Worm (Caenorhabditis elegans): ENCODE results near the gene dhhc-9.

Gene dhhc-9

DNA sequence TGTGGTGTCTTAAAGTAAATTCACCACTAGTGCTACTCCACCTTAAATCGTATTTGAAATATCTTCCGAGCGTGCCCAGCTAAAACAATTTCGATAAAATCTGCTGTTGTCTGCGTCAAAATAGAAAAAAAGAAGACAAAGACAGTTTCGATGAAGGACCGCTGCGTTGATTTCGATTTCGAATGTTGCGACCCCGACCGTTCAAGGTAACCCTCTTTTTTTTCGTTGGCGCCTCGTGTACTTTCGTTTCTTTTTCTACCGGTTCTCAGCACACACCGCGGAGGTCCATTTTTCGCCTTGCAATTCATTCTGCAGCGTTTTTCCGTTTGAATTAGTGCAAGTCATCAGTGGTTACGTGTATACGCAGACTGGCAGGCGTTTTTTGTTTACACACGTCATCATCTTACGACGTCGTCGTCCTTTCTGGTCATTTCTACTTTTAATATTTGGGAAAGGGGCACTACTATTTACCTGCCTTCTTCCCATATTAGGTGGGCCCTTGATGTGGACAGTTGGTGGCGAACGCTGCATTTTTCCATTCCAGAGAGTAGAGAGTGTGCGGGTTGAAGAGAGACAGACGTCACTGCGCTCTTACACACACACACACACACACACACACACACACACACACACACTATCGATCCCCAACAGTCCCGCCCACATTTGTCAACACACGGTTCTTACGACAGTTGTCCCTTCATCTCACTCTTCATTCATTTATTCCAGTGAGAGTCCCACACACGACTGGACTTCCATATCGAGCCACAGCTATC lies 33.6 kb downstream of the dhhc-9 start:
- no peak for TF ChIP-seq zag-1 (tag; optimal IDR thresholded peaks at IDR 0.05)
- TF ChIP-seq mep-1 (tag; optimal IDR thresholded peaks at IDR 0.05): peak; percentile 42
- TF ChIP-seq mxl-2 (GFP tag; conservative IDR thresholded peaks at IDR 0.05): no peak
- no peak for TF ChIP-seq ceh-32 (tag; optimal IDR thresholded peaks at IDR 0.05; ENCODE audit: poor library complexity)
- TF ChIP-seq skn-1 (tag; optimal IDR thresholded peaks at IDR 0.05): no peak
- TF ChIP-seq nhr-25 (tag; optimal IDR thresholded peaks at IDR 0.05; ENCODE audit: borderline replicate concordance, insufficient read depth): peak; percentile 74
- peak; percentile 30 for TF ChIP-seq dve-1 (tag; optimal IDR thresholded peaks at IDR 0.05; ENCODE audit: insufficient read depth)
- peak in 1 of 2 experiments; percentile 15 for TF ChIP-seq lsy-2 (tag; optimal IDR thresholded peaks at IDR 0.05)
- TF ChIP-seq ama-1 (optimal IDR thresholded peaks at IDR 0.05): no peak
- TF ChIP-seq hlh-11 (tag; optimal IDR thresholded peaks at IDR 0.05): peak; percentile 32
- TF ChIP-seq aha-1 (tag): peak; percentile 84
- TF ChIP-seq Y105C5A.15 (GFP tag; IDR thresholded peaks at IDR 0.05): no peak
- TF ChIP-seq nhr-10 (tag; optimal IDR thresholded peaks at IDR 0.05): no peak
- peak; percentile 4 for TF ChIP-seq rbr-2 (tag; optimal IDR thresholded peaks at IDR 0.05)
- peak; percentile 24 for TF ChIP-seq mxl-3 (GFP tag; optimal IDR thresholded peaks at IDR 0.05)
- TF ChIP-seq mes-2 (tag; optimal IDR thresholded peaks at IDR 0.05; ENCODE audit: poor library complexity, severe bottlenecking): peak; percentile 31
- TF ChIP-seq tra-1 (GFP tag; IDR thresholded peaks at IDR 0.05): 0 out of 2 replicates have a peak, but pooled peaks have one; percentile 5
- TF ChIP-seq daf-16 (GFP tag; optimal IDR thresholded peaks at IDR 0.05): no peak
- peak; percentile 3 for TF ChIP-seq daf-16 (tag; optimal IDR thresholded peaks at IDR 0.05)
- TF ChIP-seq egl-43 (GFP tag; IDR thresholded peaks at IDR 0.05): no peak
- peak; percentile 42 for TF ChIP-seq nhr-28 (tag; optimal IDR thresholded peaks at IDR 0.05)
- no peak for TF ChIP-seq vab-7 (GFP tag; IDR thresholded peaks at IDR 0.05)

DNA sequence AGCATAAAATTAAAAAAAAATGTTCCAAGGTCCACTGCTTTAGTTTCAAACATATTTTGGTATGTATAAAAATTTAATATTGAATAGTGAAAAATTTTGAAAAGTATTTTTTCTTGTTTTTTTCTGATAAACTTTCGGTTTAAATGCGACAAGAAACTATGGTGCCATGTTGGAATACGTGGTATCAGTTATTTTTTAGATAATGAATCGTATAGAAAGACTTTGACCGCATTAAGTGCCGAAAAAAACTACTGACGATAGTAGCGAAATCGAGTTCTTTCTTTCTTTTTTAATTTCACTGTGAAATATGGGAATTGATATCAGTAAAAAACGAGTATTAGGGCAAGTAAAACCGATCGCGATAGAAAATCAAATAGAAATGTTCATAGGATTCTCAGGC lies 35.9 kb downstream of the dhhc-9 start, which contains the start of gene T24D8.6:
Gene T24D8.6 (minus strand): TSS at position 101 of the 400 bp plus-strand sequence.
- TF ChIP-seq pha-4 (GFP tag; IDR thresholded peaks at IDR 0.05) (no peak), pha-4 (tag; optimal IDR thresholded peaks at IDR 0.05) (no peak), ceh-82 (tag; optimal IDR thresholded peaks at IDR 0.05) (no peak), dmd-9 (GFP tag; IDR thresholded peaks at IDR 0.05) (no peak), mxl-2 (GFP tag; conservative IDR thresholded peaks at IDR 0.05) (no peak), Y5F2A.4 (GFP tag; optimal IDR thresholded peaks at IDR 0.05) (no peak), daf-19 (GFP tag; conservative IDR thresholded peaks at IDR 0.05) (no peak), nhr-102 (tag; optimal IDR thresholded peaks at IDR 0.05) (no peak), set-16 (GFP tag; IDR thresholded peaks at IDR 0.05) (no peak), ceh-44 (GFP tag; IDR thresholded peaks at IDR 0.05) (no peak), hlh-11 (tag; optimal IDR thresholded peaks at IDR 0.05) (no peak), spr-1 (tag; optimal IDR thresholded peaks at IDR 0.05) (no peak), Y48G9A.11 (GFP tag; IDR thresholded peaks at IDR 0.05) (no peak), pqm-1 (tag; optimal IDR thresholded peaks at IDR 0.05) (no peak), lin-13 (GFP tag; optimal IDR thresholded peaks at IDR 0.05) (no peak), zfp-3 (GFP tag; conservative IDR thresholded peaks at IDR 0.05) (no peak)

DNA sequence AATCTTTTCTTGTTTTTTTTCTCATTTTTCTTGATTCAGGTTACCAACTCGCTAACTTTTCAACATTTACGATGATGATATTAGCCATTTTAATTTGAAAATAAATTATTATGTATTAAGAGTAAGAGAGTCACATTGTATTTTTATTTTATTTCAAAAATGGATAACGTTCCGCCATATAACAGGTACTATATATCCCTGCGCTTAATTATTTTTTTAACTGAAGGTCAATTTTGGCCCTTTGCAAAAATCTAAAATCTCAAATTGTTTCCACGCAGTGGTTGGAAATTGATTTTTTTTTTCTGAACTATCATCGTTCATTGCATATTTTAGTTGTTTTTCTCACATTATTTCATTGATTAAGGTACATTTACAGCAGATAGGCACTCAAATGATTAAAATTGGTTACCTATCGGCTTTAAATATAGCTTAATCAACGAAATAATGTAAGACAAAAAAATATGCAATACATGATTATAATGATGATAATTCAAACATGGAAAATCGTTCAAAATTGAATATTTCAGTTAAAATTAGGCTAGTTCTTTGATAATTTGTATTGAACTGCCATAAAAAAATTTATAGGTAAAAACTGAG lies 37.0 kb downstream of the dhhc-9 start:
- peak; percentile 83 for TF ChIP-seq vab-7 (GFP tag; IDR thresholded peaks at IDR 0.05)
- TF ChIP-seq lin-13 (GFP tag; optimal IDR thresholded peaks at IDR 0.05): peak; percentile 63
- TF ChIP-seq nhr-25 (tag; optimal IDR thresholded peaks at IDR 0.05; ENCODE audit: borderline replicate concordance, insufficient read depth): peak; percentile 13
- peak; percentile 59 for TF ChIP-seq cey-2 (tag; optimal IDR thresholded peaks at IDR 0.05; ENCODE audit: borderline replicate concordance, insufficient read depth)
- peak; percentile 91 for TF ChIP-seq hlh-30 (tag; optimal IDR thresholded peaks at IDR 0.05; ENCODE audit: insufficient read depth)
- no peak for TF ChIP-seq lin-39 (tag; optimal IDR thresholded peaks at IDR 0.05)
- no peak; the same call in 1 of the 2 replicates for TF ChIP-seq Y75B8A.6 (GFP tag; IDR thresholded peaks at IDR 0.05)
- TF ChIP-seq mxl-2 (GFP tag; conservative IDR thresholded peaks at IDR 0.05): no peak
- TF ChIP-seq F10B5.3 (tag; optimal IDR thresholded peaks at IDR 0.05): peak; percentile 87
- TF ChIP-seq ZK337.2 (GFP tag; IDR thresholded peaks at IDR 0.05): peak; percentile 72
- peak; percentile 99 for TF ChIP-seq nhr-77 (tag; optimal IDR thresholded peaks at IDR 0.05)
- peak; percentile 64 for TF ChIP-seq zfp-2 (tag; optimal IDR thresholded peaks at IDR 0.05)
- TF ChIP-seq duxl-1 (tag; optimal IDR thresholded peaks at IDR 0.05; ENCODE audit: poor library complexity): peak; percentile 98
- TF ChIP-seq nhr-6 (tag; optimal IDR thresholded peaks at IDR 0.05): peak; percentile 85
- TF ChIP-seq madf-5 (GFP tag; IDR thresholded peaks at IDR 0.05): no peak
